Worm (Caenorhabditis elegans) whole organism, midembryonic: ENCODE results near the gene ceh-82.

Experiments used
- flt-1 ChIP-seq: fragments of 200-800 bp; sonication (Bioruptor generic); IDR thresholded peaks from 2 replicates; pipeline ENCODE4 v1.3.6; 2022; ENCODE audit warnings: missing genetic modification characterization, missing compliant biosample characterization
- med-1 ChIP-seq: sonication (generic microtip); optimal IDR thresholded peaks from 2 replicates; lab custom pipeline; 2017; ENCODE audit warnings: missing genetic modification characterization, mild to moderate bottlenecking, missing compliant biosample characterization, antibody characterized with exemption, missing genetic modification reagents; ENCODE audit not compliant: insufficient read depth
- tab-1 ChIP-seq: fragments of 200-800 bp; sonication (Bioruptor generic); IDR thresholded peaks from 2 replicates; pipeline ENCODE4 v1.3.6; 2022; ENCODE audit warnings: missing genetic modification characterization, missing compliant biosample characterization
- ztf-23 ChIP-seq: fragments of 200-800 bp; sonication (Bioruptor generic); IDR thresholded peaks from 2 replicates; pipeline ENCODE4 v1.3.6; 2022; ENCODE audit warnings: missing genetic modification reagents, missing genetic modification characterization, missing compliant biosample characterization
- ztf-29 ChIP-seq: fragments of 200-800 bp; sonication (Bioruptor generic); IDR thresholded peaks from 2 replicates; pipeline ENCODE4 v1.3.6; 2022; ENCODE audit warnings: missing genetic modification reagents, missing genetic modification characterization, missing compliant biosample characterization

DNA sequence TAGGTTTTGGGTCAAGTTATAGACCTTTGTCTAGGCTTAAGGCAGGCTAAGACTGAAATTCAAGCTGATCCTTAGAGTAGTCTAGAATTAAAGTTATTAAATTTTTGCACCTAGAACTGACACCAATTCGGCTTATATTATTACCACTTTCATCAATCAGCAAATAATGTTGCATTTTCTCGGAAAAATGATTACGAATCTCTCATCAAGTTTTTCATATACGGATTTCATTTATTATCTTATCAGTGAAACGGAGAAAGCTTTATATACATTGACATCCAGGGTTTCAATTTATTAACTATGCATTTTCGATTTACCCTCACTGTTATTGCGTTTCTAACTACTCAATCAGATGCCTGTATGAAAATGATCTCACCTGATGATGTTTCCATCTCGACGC lies 9.2 kb downstream of the ceh-82 start, which contains the start of gene K07G6.1:
- TF ChIP-seq ztf-23 (GFP tag; lab: Robert Waterston, UW) (no peak), flt-1 (GFP tag; lab: Robert Waterston, UW) (no peak), ztf-29 (no peak), tab-1 (no peak), med-1 (GFP tag; lab: Kevin White, UChicago) (no peak)
